Worm (Caenorhabditis elegans): ENCODE measurements around the gene pigb-1.

DNA sequence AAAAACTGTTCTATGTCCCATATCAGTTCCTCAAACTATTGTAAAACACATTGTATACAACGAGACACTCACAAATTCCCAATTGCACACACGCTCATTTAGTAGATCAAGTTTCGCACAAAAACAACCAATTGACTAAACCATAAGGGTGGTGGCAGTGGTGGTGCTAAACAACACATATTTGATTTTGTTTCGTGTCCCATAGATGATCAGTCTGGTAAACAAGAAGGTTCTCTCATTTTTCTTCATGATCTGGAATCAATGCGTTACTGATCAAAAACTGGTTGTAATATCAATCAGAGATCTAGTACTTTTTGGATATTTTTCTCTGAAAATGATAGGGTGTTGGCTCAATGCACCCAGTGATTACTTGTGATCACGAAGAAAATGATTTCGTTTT lies 25.7 kb upstream of the pigb-1 start:
- TF ChIP-seq nhr-28 (tag; optimal IDR thresholded peaks at IDR 0.05) (no peak), zag-1 (tag; optimal IDR thresholded peaks at IDR 0.05) (no peak)

Data from whole organism, L1 larva.